Worm (Caenorhabditis elegans): Measurements from ENCODE around the gene znf-474.
A peak's percentile ranks its signal among the peaks of the same experiment; 100 is the strongest.

Gene znf-474

ce11 chrX:12171631-12172348 is 22.1 kb downstream of the znf-474 start, which contains the start of gene F57G12.1 (continued):
- TF ChIP-seq vab-7 (GFP tag; IDR thresholded peaks at IDR 0.05) = 0 out of 2 replicates have a peak, but pooled peaks have one; percentile 41
- TF ChIP-seq nhr-102 (tag; optimal IDR thresholded peaks at IDR 0.05) = peak; percentile 20
- no peak for TF ChIP-seq unc-130 (GFP tag; optimal IDR thresholded peaks at IDR 0.05)
- TF ChIP-seq hmg-1.1 (GFP tag; IDR thresholded peaks at IDR 0.05) = peak; percentile 91
- TF ChIP-seq T26A8.4 (GFP tag; IDR thresholded peaks at IDR 0.05) = 0 out of 2 replicates have a peak, but pooled peaks have one; percentile 15
- TF ChIP-seq fkh-10 (GFP tag; optimal IDR thresholded peaks at IDR 0.05) = peak; percentile 9
- TF ChIP-seq lir-3 (tag; optimal IDR thresholded peaks at IDR 0.05) = no peak
- no peak for TF ChIP-seq nhr-41 (GFP tag; IDR thresholded peaks at IDR 0.05)
- peak in 1 of 2 experiments; percentile 83 for TF ChIP-seq hif-1 (tag; optimal IDR thresholded peaks at IDR 0.05)
- no peak for TF ChIP-seq dmd-9 (GFP tag; IDR thresholded peaks at IDR 0.05)

- TF ChIP-seq nhr-102 (tag; optimal IDR thresholded peaks at IDR 0.05) = peak; percentile 73
- no peak for TF ChIP-seq nhr-11 (tag; optimal IDR thresholded peaks at IDR 0.05)
- no peak for TF ChIP-seq Y48G9A.11 (GFP tag; IDR thresholded peaks at IDR 0.05)
- peak; percentile 46 for TF ChIP-seq mes-2 (tag; optimal IDR thresholded peaks at IDR 0.05; ENCODE audit: poor library complexity, severe bottlenecking)
- TF ChIP-seq daf-16 (GFP tag; optimal IDR thresholded peaks at IDR 0.05) = peak in 1 of 2 experiments; percentile 67
- TF ChIP-seq daf-16 (tag; optimal IDR thresholded peaks at IDR 0.05) = peak; percentile 98
- TF ChIP-seq dve-1 (tag; optimal IDR thresholded peaks at IDR 0.05; ENCODE audit: insufficient read depth) = peak; percentile 85
- no peak for TF ChIP-seq lin-39 (tag; optimal IDR thresholded peaks at IDR 0.05)
- peak; percentile 20; the same call in 1 of the 2 replicates for TF ChIP-seq hmg-1.1 (GFP tag; IDR thresholded peaks at IDR 0.05)
- no peak for TF ChIP-seq mxl-3 (GFP tag; optimal IDR thresholded peaks at IDR 0.05)
- no peak for TF ChIP-seq Y75B8A.6 (GFP tag; IDR thresholded peaks at IDR 0.05)
- TF ChIP-seq zip-11 (GFP tag; IDR thresholded peaks at IDR 0.05) = no peak
- TF ChIP-seq hlh-11 (tag; optimal IDR thresholded peaks at IDR 0.05) = peak; percentile 91
- peak in 1 of 2 experiments; percentile 11 for TF ChIP-seq mdl-1 (tag; optimal IDR thresholded peaks at IDR 0.05)
- TF ChIP-seq php-3 (GFP tag; IDR thresholded peaks at IDR 0.05) = peak; percentile 70; the same call in 1 of the 2 replicates
- no peak for TF ChIP-seq zip-2 (tag; optimal IDR thresholded peaks at IDR 0.05)
- TF ChIP-seq nhr-42 (GFP tag; IDR thresholded peaks at IDR 0.05) = no peak
- TF ChIP-seq T20F7.1 (GFP tag; optimal IDR thresholded peaks at IDR 0.05) = peak; percentile 23
- peak; percentile 78 for TF ChIP-seq nhr-28 (tag; optimal IDR thresholded peaks at IDR 0.05)
- no peak for TF ChIP-seq nhr-111 (GFP tag; optimal IDR thresholded peaks at IDR 0.05)
- TF ChIP-seq hlh-30 (tag; optimal IDR thresholded peaks at IDR 0.05; ENCODE audit: insufficient read depth) = peak; percentile 65
- TF ChIP-seq spr-1 (tag; optimal IDR thresholded peaks at IDR 0.05) = no peak
- no peak for TF ChIP-seq ceh-62 (tag; optimal IDR thresholded peaks at IDR 0.05)
- peak; percentile 62; the same call in 1 of the 2 replicates for TF ChIP-seq lin-1 (GFP tag; IDR thresholded peaks at IDR 0.05)
- TF ChIP-seq ztf-7 (tag; optimal IDR thresholded peaks at IDR 0.05) = peak; percentile 61
- peak; percentile 96 for TF ChIP-seq dmd-6 (GFP tag; IDR thresholded peaks at IDR 0.05)
- TF ChIP-seq nhr-10 (tag; optimal IDR thresholded peaks at IDR 0.05) = peak; percentile 64
- peak in 1 of 2 experiments; percentile 41 for TF ChIP-seq lsy-2 (tag; optimal IDR thresholded peaks at IDR 0.05)
- no peak for TF ChIP-seq saeg-2 (GFP tag; IDR thresholded peaks at IDR 0.05)
- TF ChIP-seq hif-1 (tag; optimal IDR thresholded peaks at IDR 0.05) = peak in 1 of 2 experiments; percentile 70
- no peak for TF ChIP-seq daf-12 (tag; optimal IDR thresholded peaks at IDR 0.05)
- TF ChIP-seq T26A8.4 (GFP tag; IDR thresholded peaks at IDR 0.05) = peak; percentile 54
- TF ChIP-seq pqm-1 (tag; optimal IDR thresholded peaks at IDR 0.05) = peak; percentile 88
- TF ChIP-seq madf-5 (GFP tag; IDR thresholded peaks at IDR 0.05) = no peak
- TF ChIP-seq nhr-25 (tag; optimal IDR thresholded peaks at IDR 0.05; ENCODE audit: borderline replicate concordance, insufficient read depth) = no peak
- TF ChIP-seq mep-1 (tag; optimal IDR thresholded peaks at IDR 0.05) = peak; percentile 49
- no peak for TF ChIP-seq tag-97 (GFP tag; IDR thresholded peaks at IDR 0.05)
- peak; percentile 62 for TF ChIP-seq nhr-77 (tag; optimal IDR thresholded peaks at IDR 0.05)
- TF ChIP-seq tra-1 (GFP tag; IDR thresholded peaks at IDR 0.05) = peak; percentile 75; the same call in 1 of the 2 replicates
Observed at ce11 chrX:12172482-12173134, 22.9 kb downstream of the znf-474 start.
